Worm (Caenorhabditis elegans) whole organism, L1 larva: ENCODE data around the gene ttll-4.

Source experiments
- C34B4.2 ChIP-seq: sonication (generic microtip); optimal IDR thresholded peaks from 2 replicates; lab custom pipeline; 2017; ENCODE audit warnings: mild to moderate bottlenecking, missing genetic modification characterization, missing compliant biosample characterization
- aha-1 ChIP-seq: fragments of 150-350 bp; optimal IDR thresholded peaks from 2 replicates; lab custom pipeline; 2014; ENCODE audit warnings: missing biosample characterization, missing genetic modification characterization
- blmp-1 ChIP-seq: fragments of 150-350 bp; optimal IDR thresholded peaks from 2 replicates; lab custom pipeline; 2014; ENCODE audit warnings: missing biosample characterization, missing genetic modification characterization
- ceh-8 ChIP-seq: fragments of 200-800 bp; sonication (Bioruptor generic); optimal IDR thresholded peaks from 2 replicates; lab custom pipeline; 2018; ENCODE audit warnings: mild to moderate bottlenecking, missing genetic modification characterization, moderate library complexity, missing compliant biosample characterization
- ceh-82 ChIP-seq, 3 experiments: fragments of 150-350 bp in 1 of 3; sonication (generic microtip) in 2 of 3; optimal IDR thresholded peaks; 2 replicates each; lab custom pipeline; 2014 to 2017; ENCODE audit warnings: missing biosample characterization in 3 of 3, missing genetic modification characterization in 3 of 3
- ceh-88 ChIP-seq: fragments of 200-800 bp; sonication (Bioruptor generic); IDR thresholded peaks from 2 replicates; pipeline ENCODE4 v1.3.6; 2022; ENCODE audit warnings: missing genetic modification characterization, missing compliant biosample characterization
- dpl-1 ChIP-seq, 3 experiments: fragments of 150-350 bp in 2 of 3; sonication (generic microtip) in 1 of 3; optimal IDR thresholded peaks; 2 replicates each; lab custom pipeline; 2014 to 2017; ENCODE audit warnings: missing biosample characterization in 3 of 3, missing genetic modification characterization in 3 of 3, missing genetic modification reagents in 3 of 3
- dsc-1 ChIP-seq: sonication (generic microtip); optimal IDR thresholded peaks from 2 replicates; lab custom pipeline; 2016; ENCODE audit warnings: mild to moderate bottlenecking, missing genetic modification characterization, missing compliant biosample characterization
- efl-1 ChIP-seq, 4 experiments: fragments of 150-350 bp; optimal IDR thresholded peaks in 3 of 4; peaks in 1 of 4; 1 replicate in 1 of 4; 2 replicates in 3 of 4; lab custom pipeline; 2014; ENCODE audit warnings: missing biosample characterization in 2 of 4, missing genetic modification characterization in 2 of 4, missing genetic modification reagents in 2 of 4
- egl-13 ChIP-seq: sonication (generic microtip); optimal IDR thresholded peaks from 2 replicates; lab custom pipeline; 2016; ENCODE audit warnings: missing genotype, missing genetic modification reagents, missing genetic modification characterization, missing compliant biosample characterization
- fkh-10 ChIP-seq: sonication (generic microtip); optimal IDR thresholded peaks from 2 replicates; lab custom pipeline; 2017; ENCODE audit warnings: missing biosample characterization, missing genetic modification reagents, missing genetic modification characterization
- fkh-4 ChIP-seq: sonication (generic microtip); optimal IDR thresholded peaks from 2 replicates; lab custom pipeline; 2016; ENCODE audit warnings: missing compliant biosample characterization, missing genetic modification characterization, borderline replicate concordance
- fkh-8 ChIP-seq: sonication (generic microtip); optimal IDR thresholded peaks from 2 replicates; lab custom pipeline; 2016; ENCODE audit warnings: mild to moderate bottlenecking, missing genetic modification characterization, missing compliant biosample characterization
- fos-1 ChIP-seq: fragments of 150-350 bp; optimal IDR thresholded peaks from 2 replicates; lab custom pipeline; 2014; ENCODE audit warnings: missing biosample characterization, missing genetic modification characterization
- hpl-2 ChIP-seq: fragments of 150-350 bp; optimal IDR thresholded peaks from 2 replicates; lab custom pipeline; 2014; ENCODE audit warnings: missing biosample characterization, missing genetic modification reagents, missing genetic modification characterization
- irx-1 ChIP-seq: sonication (generic microtip); optimal IDR thresholded peaks from 2 replicates; lab custom pipeline; 2016; ENCODE audit warnings: missing genetic modification characterization, missing compliant biosample characterization
- isw-1 ChIP-seq: fragments of 200-800 bp; sonication (Bioruptor generic); IDR thresholded peaks from 2 replicates; pipeline ENCODE4 v1.3.6; 2022; ENCODE audit warnings: missing genetic modification characterization, missing compliant biosample characterization
- jun-1 ChIP-seq: fragments of 150-350 bp; optimal IDR thresholded peaks from 2 replicates; lab custom pipeline; 2014; ENCODE audit warnings: missing biosample characterization, missing genetic modification reagents, missing genetic modification characterization
- lin-13 ChIP-seq: fragments of 150-350 bp; optimal IDR thresholded peaks from 2 replicates; lab custom pipeline; 2014; ENCODE audit warnings: missing biosample characterization, missing genetic modification reagents, missing genetic modification characterization
- lin-14 ChIP-seq: fragments of 200-800 bp; sonication (Bioruptor generic); optimal IDR thresholded peaks from 2 replicates; lab custom pipeline; 2018; ENCODE audit warnings: mild to moderate bottlenecking, missing genetic modification characterization, moderate library complexity, missing compliant biosample characterization
- lin-15B ChIP-seq: fragments of 150-350 bp; sonication (generic microtip); optimal IDR thresholded peaks from 3 replicates; lab custom pipeline; 2014; ENCODE audit warnings: missing biosample characterization, missing genetic modification characterization
- lin-35 ChIP-seq, 2 experiments: fragments of 150-350 bp; optimal IDR thresholded peaks; 2 replicates each; lab custom pipeline; 2014; ENCODE audit warnings: missing biosample characterization in 2 of 2, missing genetic modification characterization in 2 of 2, missing genetic modification reagents in 2 of 2
- lir-3 ChIP-seq: sonication (generic microtip); optimal IDR thresholded peaks from 2 replicates; lab custom pipeline; 2016; ENCODE audit warnings: mild to moderate bottlenecking, missing genetic modification characterization, moderate library complexity, missing compliant biosample characterization; ENCODE audit not compliant: poor library complexity
- lsy-2 ChIP-seq, 2 experiments: fragments of 150-350 bp; optimal IDR thresholded peaks; 2 replicates each; lab custom pipeline; 2014; ENCODE audit warnings: missing biosample characterization in 2 of 2, missing genetic modification characterization in 2 of 2
- mab-9 ChIP-seq: fragments of 200-800 bp; sonication (Bioruptor generic); IDR thresholded peaks from 2 replicates; pipeline ENCODE4 v1.3.6; 2022; ENCODE audit warnings: missing genetic modification reagents, missing genetic modification characterization, missing compliant biosample characterization
- mep-1 ChIP-seq: fragments of 150-350 bp; optimal IDR thresholded peaks from 2 replicates; lab custom pipeline; 2014; ENCODE audit warnings: missing biosample characterization, missing genetic modification characterization
- nhr-12 ChIP-seq: sonication (generic microtip); optimal IDR thresholded peaks from 2 replicates; lab custom pipeline; 2017; ENCODE audit warnings: missing biosample characterization, missing genetic modification characterization
- nhr-19 ChIP-seq: fragments of 200-800 bp; sonication (Bioruptor generic); conservative IDR thresholded peaks from 2 replicates; pipeline ENCODE4 v1.3.6; 2022; ENCODE audit warnings: missing genetic modification characterization, missing compliant biosample characterization
- nhr-20 ChIP-seq: sonication (generic microtip); optimal IDR thresholded peaks from 2 replicates; lab custom pipeline; 2016; ENCODE audit warnings: mild to moderate bottlenecking, missing genetic modification characterization, missing compliant biosample characterization
- nhr-47 ChIP-seq: sonication (generic microtip); optimal IDR thresholded peaks from 2 replicates; lab custom pipeline; 2016; ENCODE audit warnings: mild to moderate bottlenecking, missing genetic modification characterization, moderate library complexity, missing compliant biosample characterization
- nhr-71 ChIP-seq: sonication (generic microtip); optimal IDR thresholded peaks from 2 replicates; lab custom pipeline; 2016; ENCODE audit warnings: mild to moderate bottlenecking, missing genetic modification characterization, moderate library complexity, missing compliant biosample characterization
- nhr-90 ChIP-seq: sonication (generic microtip); optimal IDR thresholded peaks from 2 replicates; lab custom pipeline; 2016; ENCODE audit warnings: mild to moderate bottlenecking, missing genetic modification characterization, missing compliant biosample characterization; ENCODE audit not compliant: poor library complexity
- pag-3 ChIP-seq: sonication (generic microtip); optimal IDR thresholded peaks from 2 replicates; lab custom pipeline; 2017; ENCODE audit warnings: missing genetic modification characterization, mild to moderate bottlenecking, missing compliant biosample characterization, antibody characterized with exemption, borderline replicate concordance; ENCODE audit not compliant: insufficient read depth
- pax-3 ChIP-seq: fragments of 200-800 bp; sonication (Bioruptor generic); optimal IDR thresholded peaks from 2 replicates; lab custom pipeline; 2018; ENCODE audit warnings: mild to moderate bottlenecking, missing genetic modification characterization, moderate library complexity, missing compliant biosample characterization
- rnt-1 ChIP-seq: sonication (generic microtip); optimal IDR thresholded peaks from 2 replicates; lab custom pipeline; 2016; ENCODE audit warnings: mild to moderate bottlenecking, missing genetic modification characterization, moderate library complexity, missing compliant biosample characterization
- skn-1 ChIP-seq: fragments of 150-350 bp; optimal IDR thresholded peaks from 2 replicates; lab custom pipeline; 2014; ENCODE audit warnings: missing biosample characterization, missing genetic modification characterization
- snu-23 ChIP-seq: sonication (generic microtip); optimal IDR thresholded peaks from 2 replicates; lab custom pipeline; 2016; ENCODE audit warnings: missing genetic modification characterization, missing compliant biosample characterization
- swsn-7 ChIP-seq: sonication (generic microtip); optimal IDR thresholded peaks from 2 replicates; lab custom pipeline; 2016; ENCODE audit warnings: missing genetic modification characterization, missing compliant biosample characterization
- tbx-2 ChIP-seq: sonication (generic microtip); optimal IDR thresholded peaks from 2 replicates; lab custom pipeline; 2016; ENCODE audit warnings: missing genetic modification characterization, missing compliant biosample characterization
- unc-86 ChIP-seq: sonication (generic microtip); optimal IDR thresholded peaks from 2 replicates; lab custom pipeline; 2016; ENCODE audit warnings: missing genetic modification characterization, missing compliant biosample characterization
- unc-98 ChIP-seq: fragments of 200-800 bp; sonication (Bioruptor generic); IDR thresholded peaks from 2 replicates; pipeline ENCODE4 v1.3.6; 2022; ENCODE audit warnings: missing genetic modification characterization, missing compliant biosample characterization
- vab-15 ChIP-seq: sonication (generic microtip); optimal IDR thresholded peaks from 2 replicates; lab custom pipeline; 2017; ENCODE audit warnings: missing genotype, mild to moderate bottlenecking, missing genetic modification characterization, missing compliant biosample characterization
- xbp-1 ChIP-seq: sonication (generic microtip); optimal IDR thresholded peaks from 2 replicates; lab custom pipeline; 2016; ENCODE audit warnings: missing genetic modification characterization, missing compliant biosample characterization
- ztf-11 ChIP-seq, 2 experiments: sonication (generic microtip); optimal IDR thresholded peaks; 2 replicates each; lab custom pipeline; 2016 to 2017; ENCODE audit warnings: missing genetic modification characterization in 2 of 2, missing biosample characterization in 1 of 2, missing compliant biosample characterization in 1 of 2

Gene ttll-4

DNA sequence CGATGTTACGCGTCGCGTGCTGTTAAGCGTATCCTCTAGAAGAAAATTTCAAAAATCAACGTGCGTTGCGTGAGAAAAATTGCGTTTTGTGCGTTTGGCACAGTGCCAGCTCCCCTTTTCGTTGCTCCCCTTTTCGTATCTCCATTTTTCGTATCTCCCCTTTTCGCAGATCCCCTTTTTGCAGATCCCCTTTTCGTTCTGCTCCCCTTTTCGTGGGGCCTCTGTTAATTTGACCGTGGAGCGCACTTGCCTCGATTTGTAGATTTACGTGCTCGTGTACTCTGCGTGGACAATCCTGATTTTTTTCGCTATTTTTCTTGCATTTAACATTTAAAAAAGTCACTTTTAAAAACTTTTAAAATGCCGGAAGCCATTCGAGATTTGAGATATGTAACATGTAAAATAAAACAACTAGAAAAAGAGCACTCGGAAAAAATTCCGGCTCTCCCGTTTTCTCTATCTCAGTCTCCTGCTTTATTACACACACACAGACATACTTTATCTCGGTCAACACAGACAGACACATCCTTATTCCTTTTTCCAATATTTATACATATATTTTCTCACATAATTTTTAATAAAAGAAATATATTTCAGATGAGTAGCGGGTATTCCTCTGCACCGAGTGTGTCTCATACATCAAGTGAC, at the start of gene ttll-4:
Gene ttll-4 (plus strand): TSS at position 598 of the 648 bp plus-strand sequence.
- peak; percentile 31 for TF ChIP-seq nhr-90 (tag; lab: Kevin White, UChicago)
- peak; percentile 78 for TF ChIP-seq isw-1 (GFP tag; lab: Robert Waterston, UW)
- peak; percentile 81 for TF ChIP-seq nhr-71 (tag; lab: Kevin White, UChicago)
- TF ChIP-seq fos-1 (tag; lab: Kevin White, UChicago) = no peak
- peak; percentile 43 to 55 for TF ChIP-seq lsy-2 (tag; optimal IDR thresholded peaks at IDR 0.05; lab: Kevin White, UChicago)
- TF ChIP-seq ceh-8 (GFP tag; lab: Kevin White, UChicago) = no peak
- peak; percentile 34 for TF ChIP-seq vab-15 (tag; lab: Kevin White, UChicago)
- no peak for TF ChIP-seq blmp-1 (tag; lab: Kevin White, UChicago)
- TF ChIP-seq skn-1 (tag; lab: Kevin White, UChicago) = no peak
- TF ChIP-seq ztf-11 (tag; optimal IDR thresholded peaks at IDR 0.05; lab: Kevin White, UChicago) = peak in 1 of 2 experiments; percentile 67
- TF ChIP-seq lin-35 (GFP tag; optimal IDR thresholded peaks at IDR 0.05; lab: Kevin White, UChicago) = peak in 1 of 2 experiments; percentile 15
- peak; percentile 56 for TF ChIP-seq fkh-8 (tag; lab: Kevin White, UChicago)
- TF ChIP-seq swsn-7 (tag; lab: Kevin White, UChicago) = peak; percentile 65
- TF ChIP-seq dpl-1 (GFP tag; optimal IDR thresholded peaks at IDR 0.05; lab: Kevin White, UChicago) = peak in 2 of 3 experiments; percentile 0 to 48
- no peak for TF ChIP-seq jun-1
- peak; percentile 72 for TF ChIP-seq unc-86 (tag; lab: Kevin White, UChicago)
- TF ChIP-seq mep-1 (tag; lab: Kevin White, UChicago) = no peak
- no peak for TF ChIP-seq pag-3
- TF ChIP-seq ceh-82 (tag; optimal IDR thresholded peaks at IDR 0.05; lab: Kevin White, UChicago) = peak; percentile 34 to 53 (median 46)
- peak; percentile 35; the same call in 1 of the 2 replicates for TF ChIP-seq ceh-88 (GFP tag; lab: Robert Waterston, UW)
- TF ChIP-seq lin-13 = peak; percentile 53
- peak; percentile 72 for TF ChIP-seq nhr-47
- TF ChIP-seq nhr-19 = peak; percentile 61
- no peak for TF ChIP-seq nhr-12 (tag; lab: Kevin White, UChicago)
- no peak for TF ChIP-seq aha-1 (tag; lab: Kevin White, UChicago)
- peak; percentile 58 for TF ChIP-seq snu-23 (GFP tag; lab: Kevin White, UChicago)
- no peak for TF ChIP-seq C34B4.2 (tag; lab: Kevin White, UChicago)
- TF ChIP-seq rnt-1 (tag; lab: Kevin White, UChicago) = peak; percentile 85
- TF ChIP-seq dsc-1 (tag; lab: Kevin White, UChicago) = peak; percentile 71
- no peak for TF ChIP-seq irx-1 (tag; lab: Kevin White, UChicago)
- peak; percentile 71 for TF ChIP-seq lir-3 (tag; lab: Kevin White, UChicago)
- TF ChIP-seq hpl-2 (GFP tag; lab: Kevin White, UChicago) = no peak
- TF ChIP-seq efl-1 (optimal IDR thresholded peaks at IDR 0.05; lab: Kevin White, UChicago) = peak; percentile 69 to 81
- TF ChIP-seq efl-1 (GFP tag; optimal IDR thresholded peaks at IDR 0.05 in 1 of 2; lab: Kevin White, UChicago) = peak; percentile 47 to 80
- TF ChIP-seq tbx-2 (tag; lab: Kevin White, UChicago) = peak; percentile 59
- TF ChIP-seq xbp-1 = peak; percentile 57
- peak; percentile 59 for TF ChIP-seq egl-13 (tag; lab: Kevin White, UChicago)
- peak; percentile 64 for TF ChIP-seq lin-15B (tag; lab: Kevin White, UChicago)
- peak; percentile 29 for TF ChIP-seq pax-3 (tag; lab: Kevin White, UChicago)
- peak; percentile 36 for TF ChIP-seq nhr-20
- peak; percentile 72 for TF ChIP-seq unc-98 (GFP tag; lab: Robert Waterston, UW)
- TF ChIP-seq fkh-4 (tag; lab: Kevin White, UChicago) = peak; percentile 29
- peak; percentile 82 for TF ChIP-seq lin-14 (GFP tag; lab: Kevin White, UChicago)
- peak; percentile 58; the same call in 1 of the 2 replicates for TF ChIP-seq mab-9 (GFP tag; lab: Robert Waterston, UW)
- TF ChIP-seq fkh-10 (GFP tag; lab: Kevin White, UChicago) = peak; percentile 48
